Fruit fly (Drosophila melanogaster) whole organism, embryonic: ENCODE results near the gene CG3556.

ENCODE experiments used
- Asciz ChIP-seq: fragments of 200-800 bp; sonication (Bioruptor generic); optimal IDR thresholded peaks from 2 replicates; lab custom pipeline; 2017; ENCODE audit warnings: missing biosample characterization, mild to moderate bottlenecking, missing genetic modification characterization, missing genetic modification reagents
- Awh ChIP-seq: fragments of 200-800 bp; sonication (Bioruptor generic); IDR thresholded peaks from 2 replicates; pipeline ENCODE4, ENCODE4 v1.3.6; 2022; ENCODE audit warnings: missing biosample characterization, missing genetic modification characterization
- BEAF-32 ChIP-seq: fragments of 200-800 bp; sonication (Bioruptor generic); optimal IDR thresholded peaks from 3 replicates; lab custom pipeline; 2017; ENCODE audit warnings: missing biosample characterization, missing genetic modification characterization, mild to moderate bottlenecking, moderate library complexity, missing genetic modification reagents
- CG12391 ChIP-seq: fragments of 200-800 bp; sonication (Bioruptor generic); optimal IDR thresholded peaks from 3 replicates; lab custom pipeline; 2018; ENCODE audit warnings: missing biosample characterization, mild to moderate bottlenecking, missing genetic modification characterization, moderate library complexity
- CG13287 ChIP-seq: fragments of 200-800 bp; sonication (Bioruptor generic); IDR thresholded peaks from 2 replicates; pipeline ENCODE4 v1.3.6; 2022; ENCODE audit warnings: missing biosample characterization, missing genetic modification characterization; ENCODE audit not compliant: partially characterized antibody
- CG14667 ChIP-seq: fragments of 200-800 bp; sonication (Bioruptor generic); IDR thresholded peaks from 2 replicates; pipeline ENCODE4 v1.3.6; 2022; ENCODE audit warnings: missing biosample characterization, missing genetic modification characterization
- CG1529 ChIP-seq: fragments of 200-800 bp; sonication (Bioruptor generic); optimal IDR thresholded peaks from 3 replicates; lab custom pipeline; 2018; ENCODE audit warnings: missing biosample characterization, missing genetic modification characterization
- CG1603 ChIP-seq: fragments of 200-800 bp; sonication (Bioruptor generic); optimal IDR thresholded peaks from 2 replicates; lab custom pipeline; 2019; ENCODE audit warnings: missing biosample characterization, mild to moderate bottlenecking, missing genetic modification characterization, moderate library complexity
- CG17568 ChIP-seq: fragments of 200-800 bp; sonication (Bioruptor generic); optimal IDR thresholded peaks from 2 replicates; lab custom pipeline; 2018; ENCODE audit warnings: missing biosample characterization, mild to moderate bottlenecking, missing genetic modification characterization, moderate library complexity
- CG32532 ChIP-seq: fragments of 200-800 bp; sonication (Bioruptor generic); IDR thresholded peaks from 2 replicates; pipeline ENCODE4 v1.3.6; 2022; ENCODE audit warnings: missing biosample characterization, missing genetic modification characterization
- CG3995 ChIP-seq: fragments of 200-800 bp; sonication (Bioruptor generic); optimal IDR thresholded peaks from 3 replicates; lab custom pipeline; 2016; ENCODE audit warnings: missing biosample characterization, missing genetic modification characterization
- CG4328 ChIP-seq: fragments of 200-800 bp; sonication (Bioruptor generic); optimal IDR thresholded peaks from 3 replicates; lab custom pipeline; 2017; ENCODE audit warnings: missing biosample characterization, missing genetic modification reagents, missing genetic modification characterization
- CG4360 ChIP-seq: fragments of 200-800 bp; sonication (Bioruptor generic); IDR thresholded peaks from 2 replicates; pipeline ENCODE4 v1.3.6; 2022; ENCODE audit warnings: missing biosample characterization, missing genetic modification characterization
- CG4707 ChIP-seq: fragments of 200-800 bp; sonication (Bioruptor generic); optimal IDR thresholded peaks from 2 replicates; lab custom pipeline; 2018; ENCODE audit warnings: missing biosample characterization, mild to moderate bottlenecking, missing genetic modification characterization, moderate library complexity
- CG5180 ChIP-seq: fragments of 200-800 bp; sonication (Bioruptor generic); optimal IDR thresholded peaks from 3 replicates; lab custom pipeline; 2017; ENCODE audit warnings: missing biosample characterization, missing genetic modification characterization, mild to moderate bottlenecking, moderate library complexity, missing genetic modification reagents
- CG5245 ChIP-seq: fragments of 200-800 bp; sonication (Bioruptor generic); optimal IDR thresholded peaks from 3 replicates; lab custom pipeline; 2016; ENCODE audit warnings: missing biosample characterization, missing genetic modification characterization
- CG6254 ChIP-seq: fragments of 200-800 bp; sonication (Bioruptor generic); optimal IDR thresholded peaks from 3 replicates; lab custom pipeline; 2017; ENCODE audit warnings: mild to moderate bottlenecking, missing biosample characterization, missing genetic modification reagents, missing genetic modification characterization
- CG8944 ChIP-seq: fragments of 200-800 bp; sonication (Bioruptor generic); optimal IDR thresholded peaks from 3 replicates; lab custom pipeline; 2016; ENCODE audit warnings: missing biosample characterization, missing genetic modification characterization
- CTCF ChIP-seq: fragments of 200-800 bp; sonication (Bioruptor generic); optimal IDR thresholded peaks from 2 replicates; lab custom pipeline; 2017; ENCODE audit warnings: missing biosample characterization, mild to moderate bottlenecking, missing genetic modification characterization, moderate library complexity
- CrebB ChIP-seq: fragments of 200-800 bp; sonication (Bioruptor generic); optimal IDR thresholded peaks from 3 replicates; lab custom pipeline; 2018; ENCODE audit warnings: missing biosample characterization, mild to moderate bottlenecking, missing genetic modification characterization
- D19A ChIP-seq: fragments of 200-800 bp; optimal IDR thresholded peaks from 3 replicates; lab custom pipeline; 2019; ENCODE audit warnings: missing biosample characterization, mild to moderate bottlenecking, missing genetic modification characterization, moderate library complexity
- Dp ChIP-seq: fragments of 200-800 bp; sonication (Bioruptor generic); optimal IDR thresholded peaks from 2 replicates; lab custom pipeline; 2018; ENCODE audit warnings: missing biosample characterization, mild to moderate bottlenecking, missing genetic modification characterization, moderate library complexity
- Drgx ChIP-seq: fragments of 200-800 bp; sonication (Bioruptor generic); IDR thresholded peaks from 2 replicates; pipeline ENCODE4 v1.3.6; 2022; ENCODE audit warnings: missing biosample characterization, missing genetic modification characterization
- E2f2 ChIP-seq: fragments of 200-800 bp; sonication (Bioruptor generic); IDR thresholded peaks from 2 replicates; pipeline ENCODE4 v1.3.6; 2022; ENCODE audit warnings: missing biosample characterization, missing genetic modification characterization
- Gsc ChIP-seq: fragments of 200-800 bp; sonication (Bioruptor generic); IDR thresholded peaks from 2 replicates; pipeline ENCODE4 v1.3.6; 2022; ENCODE audit warnings: missing biosample characterization, missing genetic modification characterization
- Hand ChIP-seq: fragments of 200-800 bp; sonication (Bioruptor generic); optimal IDR thresholded peaks from 2 replicates; lab custom pipeline; 2017; ENCODE audit warnings: mild to moderate bottlenecking, missing biosample characterization, missing genetic modification reagents, missing genetic modification characterization
- Hmr ChIP-seq: fragments of 200-800 bp; sonication (Bioruptor generic); optimal IDR thresholded peaks from 3 replicates; lab custom pipeline; 2017; ENCODE audit warnings: mild to moderate bottlenecking, missing biosample characterization, missing genetic modification reagents, missing genetic modification characterization
- Hmx ChIP-seq: fragments of 200-800 bp; sonication (Bioruptor generic); optimal IDR thresholded peaks from 2 replicates; lab custom pipeline; 2016; ENCODE audit warnings: missing biosample characterization, missing genetic modification characterization
- Hr3 ChIP-seq: fragments of 200-800 bp; sonication (Bioruptor generic); optimal IDR thresholded peaks from 3 replicates; lab custom pipeline; 2016; ENCODE audit warnings: missing biosample characterization, missing genetic modification characterization
- Nf-YB ChIP-seq: fragments of 200-800 bp; sonication (Bioruptor generic); optimal IDR thresholded peaks from 3 replicates; lab custom pipeline; 2019; ENCODE audit warnings: missing biosample characterization, mild to moderate bottlenecking, missing genetic modification characterization, moderate library complexity
- Optix ChIP-seq: fragments of 200-800 bp; sonication (Bioruptor generic); IDR thresholded peaks from 3 replicates; pipeline ENCODE4 v1.3.6; 2022; ENCODE audit warnings: missing biosample characterization, missing genetic modification characterization
- TFAM ChIP-seq: fragments of 200-800 bp; sonication (Bioruptor generic); optimal IDR thresholded peaks from 2 replicates; lab custom pipeline; 2017; ENCODE audit warnings: missing biosample characterization, missing genetic modification characterization, inconsistent platforms
- az2 ChIP-seq: fragments of 200-800 bp; sonication (Bioruptor generic); optimal IDR thresholded peaks from 3 replicates; lab custom pipeline; 2016; ENCODE audit warnings: missing biosample characterization, missing genetic modification characterization
- dysf ChIP-seq: fragments of 200-800 bp; sonication (Bioruptor generic); IDR thresholded peaks from 3 replicates; pipeline ENCODE4 v1.3.6; 2022; ENCODE audit warnings: missing biosample characterization, missing genetic modification characterization
- esg ChIP-seq: fragments of 200-800 bp; sonication (Bioruptor generic); conservative IDR thresholded peaks from 2 replicates; pipeline ENCODE4 v1.3.6; 2022; ENCODE audit warnings: missing biosample characterization, missing genetic modification characterization
- ewg ChIP-seq: fragments of 200-800 bp; sonication (Bioruptor generic); optimal IDR thresholded peaks from 3 replicates; lab custom pipeline; 2017; ENCODE audit warnings: mild to moderate bottlenecking, missing biosample characterization, missing genetic modification reagents, missing genetic modification characterization
- eyg ChIP-seq: fragments of 200-800 bp; sonication (Bioruptor generic); optimal IDR thresholded peaks from 3 replicates; lab custom pipeline; 2016; ENCODE audit warnings: missing biosample characterization, missing genetic modification characterization
- gem ChIP-seq: fragments of 200-800 bp; sonication (Bioruptor generic); optimal IDR thresholded peaks from 2 replicates; lab custom pipeline; 2019; ENCODE audit warnings: missing biosample characterization, mild to moderate bottlenecking, missing genetic modification characterization, moderate library complexity
- grn ChIP-seq: fragments of 200-800 bp; sonication (Bioruptor generic); optimal IDR thresholded peaks from 3 replicates; lab custom pipeline; 2017; ENCODE audit warnings: missing biosample characterization, missing genetic modification characterization
- ken ChIP-seq: fragments of 200-800 bp; sonication (Bioruptor generic); IDR thresholded peaks from 3 replicates; pipeline ENCODE4 v1.3.6; 2022; ENCODE audit warnings: missing biosample characterization, missing genetic modification characterization
- org-1 ChIP-seq: fragments of 200-800 bp; sonication (Bioruptor generic); optimal IDR thresholded peaks from 2 replicates; lab custom pipeline; 2017; ENCODE audit warnings: missing biosample characterization, missing genetic modification characterization
- pho ChIP-seq: fragments of 200-800 bp; sonication (Bioruptor generic); optimal IDR thresholded peaks from 2 replicates; lab custom pipeline; 2016; ENCODE audit warnings: missing biosample characterization, missing genetic modification characterization
- psq ChIP-seq: fragments of 200-800 bp; sonication (Bioruptor generic); optimal IDR thresholded peaks from 2 replicates; lab custom pipeline; 2017; ENCODE audit warnings: missing biosample characterization, missing genetic modification characterization
- rib ChIP-seq: fragments of 200-800 bp; sonication (Bioruptor generic); IDR thresholded peaks from 2 replicates; pipeline ENCODE4 v1.3.6; 2022; ENCODE audit warnings: missing biosample characterization, missing genetic modification characterization
- salm ChIP-seq: fragments of 200-800 bp; sonication (Bioruptor generic); optimal IDR thresholded peaks from 2 replicates; lab custom pipeline; 2018; ENCODE audit warnings: missing biosample characterization, mild to moderate bottlenecking, missing genetic modification characterization
- sisA ChIP-seq: fragments of 200-800 bp; sonication (Bioruptor generic); IDR thresholded peaks from 2 replicates; pipeline ENCODE4 v1.3.6; 2022; ENCODE audit warnings: missing biosample characterization, missing genetic modification characterization
- sna ChIP-seq: fragments of 200-800 bp; sonication (Bioruptor generic); IDR thresholded peaks from 2 replicates; pipeline ENCODE4 v1.3.6; 2022; ENCODE audit warnings: missing biosample characterization, missing genetic modification characterization; ENCODE audit not compliant: partially characterized antibody
- so ChIP-seq: fragments of 200-800 bp; sonication (Bioruptor generic); IDR thresholded peaks from 3 replicates; pipeline ENCODE4 v1.3.6; 2022; ENCODE audit warnings: missing biosample characterization, missing genetic modification characterization
- tll ChIP-seq, 2 experiments: fragments of 200-800 bp in 1 of 2; fragments of >200 bp in 1 of 2; sonication (Bioruptor generic) in 1 of 2; optimal IDR thresholded peaks; 2 replicates each; lab custom pipeline; 2017 to 2019; ENCODE audit warnings: missing biosample characterization in 2 of 2, missing genetic modification characterization in 2 of 2, mild to moderate bottlenecking in 1 of 2, moderate library complexity in 1 of 2
- tna ChIP-seq: fragments of 200-800 bp; sonication (Bioruptor generic); IDR thresholded peaks from 2 replicates; pipeline ENCODE4 v1.3.6; 2022; ENCODE audit warnings: missing biosample characterization, missing genetic modification characterization; ENCODE audit not compliant: partially characterized antibody
- vvl ChIP-seq: fragments of 200-800 bp; sonication (Bioruptor generic); IDR thresholded peaks from 2 replicates; pipeline ENCODE4 v1.3.6; 2022; ENCODE audit warnings: missing biosample characterization, missing genetic modification characterization
- wdn ChIP-seq: fragments of 200-800 bp; sonication (Bioruptor generic); IDR thresholded peaks from 2 replicates; pipeline ENCODE4 v1.3.6; 2022; ENCODE audit warnings: missing biosample characterization, missing genetic modification characterization

The CG3556 gene

DNA sequence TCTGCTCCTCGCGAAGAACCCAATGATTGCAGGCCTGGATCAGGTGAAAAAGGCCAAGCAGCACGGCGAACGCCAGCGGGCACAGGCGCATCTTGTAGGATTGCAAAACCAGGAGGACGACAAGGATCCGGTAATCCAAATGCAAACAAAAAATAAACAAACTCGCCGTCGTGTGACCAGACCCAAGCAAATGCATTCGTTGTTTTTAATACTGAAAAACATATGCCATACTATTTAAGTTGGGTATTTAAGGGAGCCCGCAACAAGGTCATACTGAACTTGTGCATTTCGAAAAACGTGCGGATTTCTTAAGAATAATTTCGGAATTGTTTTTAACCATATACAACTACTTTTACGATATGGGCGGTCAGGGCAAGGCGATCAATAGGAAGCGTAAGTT lies 21.7 kb downstream of the CG3556 start, which contains the start of the genes CG11436 and CG3527 (continued):
- TF ChIP-seq Drgx (GFP tag; lab: Robert Waterston, UW) (no peak), CG6254 (GFP tag; lab: Kevin White, UChicago) (no peak), Optix (GFP tag; lab: Robert Waterston, UW) (no peak), CG8944 (GFP tag; lab: Kevin White, UChicago) (no peak), esg (GFP tag; lab: Robert Waterston, UW) (no peak), eyg (no peak), TFAM (GFP tag; lab: Kevin White, UChicago) (no peak), CG5245 (GFP tag; lab: Kevin White, UChicago) (no peak), CG4328 (GFP tag; lab: Kevin White, UChicago) (no peak), dysf (GFP tag; lab: Robert Waterston, UW) (no peak), CG14667 (GFP tag; lab: Robert Waterston, UW) (no peak), Nf-YB (GFP tag; lab: Kevin White, UChicago) (no peak), Awh (no peak), so (no peak), rib (no peak), CG4707 (no peak), sna (no peak), gem (no peak), Hmx (GFP tag; lab: Kevin White, UChicago) (no peak), Hmr (no peak), Asciz (GFP tag; lab: Kevin White, UChicago) (no peak), Dp (GFP tag; lab: Kevin White, UChicago) (peak; percentile 53), vvl (no peak), CG17568 (GFP tag; lab: Kevin White, UChicago) (no peak), salm (tag; lab: Kevin White, UChicago) (no peak), CG4360 (no peak), pho (GFP tag; lab: Kevin White, UChicago) (no peak), org-1 (GFP tag; lab: Kevin White, UChicago) (no peak), CG12391 (tag; lab: Kevin White, UChicago) (no peak), CG32532 (GFP tag; lab: Robert Waterston, UW) (no peak), tna (no peak), sisA (no peak), wdn (GFP tag; lab: Robert Waterston, UW) (no peak), ken (no peak), E2f2 (GFP tag; lab: Robert Waterston, UW) (peak; percentile 52), psq (GFP tag; lab: Kevin White, UChicago) (no peak), Gsc (GFP tag; lab: Robert Waterston, UW) (no peak), Hr3 (GFP tag; lab: Kevin White, UChicago) (no peak), CTCF (GFP tag; lab: Kevin White, UChicago) (peak; percentile 31), grn (GFP tag; lab: Kevin White, UChicago) (no peak), az2 (GFP tag; lab: Kevin White, UChicago) (no peak), D19A (no peak), CG1603 (peak; percentile 27), CrebB (tag; lab: Kevin White, UChicago) (no peak), BEAF-32 (GFP tag; lab: Kevin White, UChicago) (peak; percentile 20), Hand (GFP tag; lab: Kevin White, UChicago) (no peak), tll (GFP tag; optimal IDR thresholded peaks at IDR 0.05; lab: Kevin White, UChicago) (no peak), CG1529 (GFP tag; lab: Kevin White, UChicago) (no peak), CG3995 (GFP tag; lab: Kevin White, UChicago) (no peak), ewg (GFP tag; lab: Kevin White, UChicago) (no peak), CG13287 (GFP tag; lab: Robert Waterston, UW) (peak; percentile 30; the same call in 1 of the 2 replicates), CG5180 (GFP tag; lab: Kevin White, UChicago) (no peak)
